Fruit fly (Drosophila melanogaster): ENCODE results near the gene CG11029.
A peak's percentile ranks its signal among the peaks of the same experiment; 100 is the strongest.

Gene CG11029

dm6 chr2L:5724521-5725023, 21.4 kb upstream of the CG11029 start, which contains the start of gene CG11030 (continued):
- TF ChIP-seq CG16863 (GFP tag; optimal IDR thresholded peaks at IDR 0.05), result no peak
- no peak for TF ChIP-seq CG12236 (GFP tag; optimal IDR thresholded peaks at IDR 0.05)
- no peak for TF ChIP-seq CG3995 (GFP tag; optimal IDR thresholded peaks at IDR 0.05)
- no peak for TF ChIP-seq CG1233 (GFP tag; optimal IDR thresholded peaks at IDR 0.05)
- no peak for TF ChIP-seq da (GFP tag; optimal IDR thresholded peaks at IDR 0.05)
- TF ChIP-seq Chrac-16 (GFP tag; optimal IDR thresholded peaks at IDR 0.05), result no peak
- no peak for TF ChIP-seq danr (GFP tag; IDR thresholded peaks at IDR 0.05)
- no peak for TF ChIP-seq Optix (GFP tag; IDR thresholded peaks at IDR 0.05)
- peak; percentile 99 for TF ChIP-seq CG16813 (GFP tag; IDR thresholded peaks at IDR 0.05; ENCODE audit: partially characterized antibody)
- TF ChIP-seq Trl (optimal IDR thresholded peaks at IDR 0.05), result peak in 1 of 2 experiments; percentile 12
- no peak for TF ChIP-seq Trl (GFP tag; optimal IDR thresholded peaks at IDR 0.05)
- TF ChIP-seq salm (tag; optimal IDR thresholded peaks at IDR 0.05), result no peak

- TF ChIP-seq grau (tag; optimal IDR thresholded peaks at IDR 0.05), result peak; percentile 84
- peak; percentile 24 for TF ChIP-seq D19B (GFP tag; optimal IDR thresholded peaks at IDR 0.05)
- no peak for TF ChIP-seq CG3995 (GFP tag; optimal IDR thresholded peaks at IDR 0.05)
- TF ChIP-seq insv (GFP tag; optimal IDR thresholded peaks at IDR 0.05), result no peak
- no peak for TF ChIP-seq CG11723 (GFP tag; optimal IDR thresholded peaks at IDR 0.05)
- no peak for TF ChIP-seq maf-S (GFP tag; optimal IDR thresholded peaks at IDR 0.05)
- peak; percentile 58 for TF ChIP-seq D19A (tag; optimal IDR thresholded peaks at IDR 0.05)
Measured at dm6 chr2L:5726049-5726448, 19.9 kb upstream of the CG11029 start.

dm6 chr2L:5728711-5729110, 17.2 kb upstream of the CG11029 start, which contains the start of gene CG14006:
TSS of gene CG14006 (minus strand) at chr2L:5728811.
- no peak for TF ChIP-seq CG4282 (GFP tag; optimal IDR thresholded peaks at IDR 0.05)
- TF ChIP-seq h (optimal IDR thresholded peaks at IDR 0.05), result no peak
- TF ChIP-seq BEAF-32 (GFP tag; optimal IDR thresholded peaks at IDR 0.05), result no peak
- no peak for TF ChIP-seq twi (tag; optimal IDR thresholded peaks at IDR 0.05)
- TF ChIP-seq salm (tag; optimal IDR thresholded peaks at IDR 0.05), result no peak
- TF ChIP-seq CG32532 (GFP tag; IDR thresholded peaks at IDR 0.05), result no peak
- TF ChIP-seq trh (GFP tag; optimal IDR thresholded peaks at IDR 0.05), result no peak
- TF ChIP-seq CG15011 (GFP tag; optimal IDR thresholded peaks at IDR 0.05), result no peak

- TF ChIP-seq CG8359 (GFP tag; optimal IDR thresholded peaks at IDR 0.05; ENCODE audit: borderline replicate concordance), result no peak
- peak; percentile 34 for TF ChIP-seq CG11504 (tag; optimal IDR thresholded peaks at IDR 0.05)
- TF ChIP-seq sens (GFP tag), result peak; percentile 62
- peak; percentile 31 for TF ChIP-seq dmrt99B (tag; optimal IDR thresholded peaks at IDR 0.05)
- TF ChIP-seq CG15479 (GFP tag; optimal IDR thresholded peaks at IDR 0.05), result no peak
- peak; percentile 8; the same call in 1 of the 2 replicates for TF ChIP-seq Xrp1 (GFP tag; IDR thresholded peaks at IDR 0.05)
- TF ChIP-seq ind (GFP tag; optimal IDR thresholded peaks at IDR 0.05), result peak; percentile 16
- TF ChIP-seq fd96Cb (tag; optimal IDR thresholded peaks at IDR 0.05), result peak; percentile 13
- peak; percentile 38 for TF ChIP-seq Blimp-1 (GFP tag; optimal IDR thresholded peaks at IDR 0.05)
- TF ChIP-seq CG8388 (GFP tag; optimal IDR thresholded peaks at IDR 0.05), result peak; percentile 23
- peak; percentile 6 for TF ChIP-seq Ets65A (GFP tag)
- TF ChIP-seq CG17361 (GFP tag; IDR thresholded peaks at IDR 0.05), result peak; percentile 71
- TF ChIP-seq MBD-R2 (GFP tag; IDR thresholded peaks at IDR 0.05), result no peak
- peak; percentile 64 for TF ChIP-seq CG18262 (tag; optimal IDR thresholded peaks at IDR 0.05)
- TF ChIP-seq Sox100B (GFP tag; optimal IDR thresholded peaks at IDR 0.05), result peak; percentile 34
- peak; percentile 21 for TF ChIP-seq CG14710 (tag; optimal IDR thresholded peaks at IDR 0.05)
- TF ChIP-seq CG18011 (GFP tag; optimal IDR thresholded peaks at IDR 0.05), result no peak
- TF ChIP-seq CG4424 (GFP tag; optimal IDR thresholded peaks at IDR 0.05), result peak; percentile 16
- TF ChIP-seq nmo (GFP tag; optimal IDR thresholded peaks at IDR 0.05), result peak; percentile 3
- peak; percentile 33 for TF ChIP-seq phol (tag; optimal IDR thresholded peaks at IDR 0.05)
- no peak for TF ChIP-seq CG13624 (GFP tag; optimal IDR thresholded peaks at IDR 0.05)
- TF ChIP-seq CG31441 (GFP tag; IDR thresholded peaks at IDR 0.05), result peak; percentile 55; the same call in 1 of the 2 replicates
- peak; percentile 19 for TF ChIP-seq Sox102F (GFP tag; optimal IDR thresholded peaks at IDR 0.05)
Measured at dm6 chr2L:5730432-5730831, 15.5 kb upstream of the CG11029 start.

All from whole organism, embryonic.